Worm (Caenorhabditis elegans): ENCODE results near the gene sgn-1.

sgn-1 gene

ce11 chrII:8787376-8787775, 3.9 kb upstream of the sgn-1 start:
- TF ChIP-seq lin-39 (tag; optimal IDR thresholded peaks at IDR 0.05) (no peak), nhr-6 (tag; optimal IDR thresholded peaks at IDR 0.05) (peak; percentile 90), aly-2 (tag; optimal IDR thresholded peaks at IDR 0.05) (no peak), elt-1 (tag; optimal IDR thresholded peaks at IDR 0.05) (no peak), nhr-11 (tag; optimal IDR thresholded peaks at IDR 0.05) (no peak), lin-11 (tag; optimal IDR thresholded peaks at IDR 0.05) (peak; percentile 97), nhr-77 (tag; optimal IDR thresholded peaks at IDR 0.05) (peak; percentile 72), blmp-1 (tag; optimal IDR thresholded peaks at IDR 0.05; ENCODE audit: insufficient read depth) (peak; percentile 60), elt-3 (tag; optimal IDR thresholded peaks at IDR 0.05) (no peak), sem-4 (tag; optimal IDR thresholded peaks at IDR 0.05) (peak; percentile 96), mbf-1 (tag; optimal IDR thresholded peaks at IDR 0.05) (no peak), C34F6.9 (tag; optimal IDR thresholded peaks at IDR 0.05) (peak; percentile 100), nhr-237 (tag; optimal IDR thresholded peaks at IDR 0.05) (no peak), F13H6.1 (tag; optimal IDR thresholded peaks at IDR 0.05) (peak; percentile 93), unc-39 (tag; optimal IDR thresholded peaks at IDR 0.05) (no peak), mdl-1 (tag; optimal IDR thresholded peaks at IDR 0.05) (peak; percentile 32 to 75), gmeb-1 (tag; optimal IDR thresholded peaks at IDR 0.05) (peak; percentile 92), R02D3.7 (tag; optimal IDR thresholded peaks at IDR 0.05) (no peak), ama-1 (optimal IDR thresholded peaks at IDR 0.05) (peak; percentile 93), fos-1 (tag; optimal IDR thresholded peaks at IDR 0.05) (peak; percentile 96), Y55F3AM.14 (GFP tag; optimal IDR thresholded peaks at IDR 0.05) (peak; percentile 80), sma-9 (GFP tag; optimal IDR thresholded peaks at IDR 0.05) (peak; percentile 95), sma-9 (tag; optimal IDR thresholded peaks at IDR 0.05) (no peak), ztf-11 (tag; optimal IDR thresholded peaks at IDR 0.05) (no peak), skn-1 (tag; optimal IDR thresholded peaks at IDR 0.05) (peak; percentile 90), ztf-4 (tag; optimal IDR thresholded peaks at IDR 0.05) (peak; percentile 95), sma-3 (GFP tag; optimal IDR thresholded peaks at IDR 0.05) (peak; percentile 97), zag-1 (tag; optimal IDR thresholded peaks at IDR 0.05) (peak; percentile 76), unc-55 (GFP tag; optimal IDR thresholded peaks at IDR 0.05) (peak; percentile 93), peb-1 (tag; optimal IDR thresholded peaks at IDR 0.05) (no peak), nhr-129 (tag; optimal IDR thresholded peaks at IDR 0.05) (peak; percentile 99), nhr-23 (tag; optimal IDR thresholded peaks at IDR 0.05) (no peak), ceh-82 (tag; optimal IDR thresholded peaks at IDR 0.05) (peak; percentile 66), egl-27 (tag; optimal IDR thresholded peaks at IDR 0.05) (peak; percentile 82), dmd-4 (tag; optimal IDR thresholded peaks at IDR 0.05) (no peak), nhr-21 (tag; optimal IDR thresholded peaks at IDR 0.05) (peak; percentile 97), ceh-16 (tag; optimal IDR thresholded peaks at IDR 0.05) (peak; percentile 47), nhr-12 (tag; optimal IDR thresholded peaks at IDR 0.05) (no peak), crh-2 (tag; optimal IDR thresholded peaks at IDR 0.05) (peak; percentile 98), lin-13 (GFP tag; optimal IDR thresholded peaks at IDR 0.05) (peak; percentile 89), nhr-25 (tag; optimal IDR thresholded peaks at IDR 0.05) (peak; percentile 97), ZK546.5 (tag; optimal IDR thresholded peaks at IDR 0.05) (peak; percentile 28), lsy-2 (tag; optimal IDR thresholded peaks at IDR 0.05) (peak; percentile 75 to 96), ztf-1 (GFP tag; conservative IDR thresholded peaks at IDR 0.05) (0 out of 2 replicates have a peak, but pooled peaks have one; percentile 46), nhr-10 (tag; optimal IDR thresholded peaks at IDR 0.05) (peak; percentile 72), mab-5 (tag; optimal IDR thresholded peaks at IDR 0.05) (peak; percentile 92), unc-62 (GFP tag; optimal IDR thresholded peaks at IDR 0.05) (peak; percentile 69), alr-1 (tag; optimal IDR thresholded peaks at IDR 0.05) (no peak), snpc-4 (tag; optimal IDR thresholded peaks at IDR 0.05) (peak; percentile 69)

All from whole organism, L2 larva.